Worm (Caenorhabditis elegans): ENCODE results near the gene smex-2.
A peak's percentile ranks its signal among the peaks of the same experiment; 100 is the strongest.
"Not testable (repeated sequence)": the region's sequence is repeated elsewhere in the genome, so short reads cannot be mapped to it uniquely, and the experiment has no call there.

DNA sequence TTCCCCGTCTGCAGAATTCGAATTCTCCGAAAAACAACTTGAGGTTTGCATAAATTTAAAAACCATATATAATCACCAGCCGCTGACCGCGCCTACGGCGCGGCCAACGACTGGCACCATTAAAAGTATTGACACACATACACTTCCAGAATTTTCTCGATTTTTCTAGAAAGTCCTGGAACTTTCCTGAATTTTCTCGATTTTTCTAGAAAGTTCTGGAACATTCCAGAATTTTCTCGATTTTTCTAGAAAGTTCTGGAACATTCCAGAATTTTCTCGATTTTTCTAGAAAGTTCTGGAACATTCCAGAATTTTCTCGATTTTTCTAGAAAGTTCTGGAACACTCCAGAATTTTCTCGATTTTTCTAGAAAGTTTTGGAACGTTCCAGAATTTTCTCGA lies 36.6 kb downstream of the smex-2 start:
- not testable (repeated sequence) for TF ChIP-seq F39B2.1 (GFP tag; IDR thresholded peaks at IDR 0.05); ztf-26 (tag; optimal IDR thresholded peaks at IDR 0.05); snpc-4 (GFP tag; optimal IDR thresholded peaks at IDR 0.05); snpc-4 (tag; optimal IDR thresholded peaks at IDR 0.05); madf-8 (GFP tag; conservative IDR thresholded peaks at IDR 0.05); lin-26 (GFP tag; IDR thresholded peaks at IDR 0.05); unc-62 (GFP tag; optimal IDR thresholded peaks at IDR 0.05); sdz-38 (tag; optimal IDR thresholded peaks at IDR 0.05); sea-2 (GFP tag; IDR thresholded peaks at IDR 0.05); lin-35 (GFP tag; optimal IDR thresholded peaks at IDR 0.05); hmg-1.2 (GFP tag; IDR thresholded peaks at IDR 0.05)
- TF ChIP-seq hsf-1 (GFP tag; IDR thresholded peaks at IDR 0.05), result peak; percentile 95
